Worm (Caenorhabditis elegans) whole organism, mixed stage, embryonic: Measurements from ENCODE around the gene F17C11.4.

Experiments used
- blmp-1 ChIP-seq: fragments of 150-350 bp; optimal IDR thresholded peaks from 2 replicates; lab custom pipeline; 2014; ENCODE audit warnings: missing biosample characterization, missing genetic modification characterization
- flh-1 ChIP-seq: fragments of 200-800 bp; sonication (Bioruptor generic); optimal IDR thresholded peaks from 2 replicates; lab custom pipeline; 2018; ENCODE audit warnings: mild to moderate bottlenecking, missing genetic modification characterization, moderate library complexity, missing compliant biosample characterization
- lin-13 ChIP-seq: fragments of 150-350 bp; optimal IDR thresholded peaks from 2 replicates; lab custom pipeline; 2014; ENCODE audit warnings: missing biosample characterization, missing genetic modification characterization
- lin-32 ChIP-seq: fragments of 200-800 bp; sonication (Bioruptor generic); optimal IDR thresholded peaks from 2 replicates; lab custom pipeline; 2018; ENCODE audit warnings: mild to moderate bottlenecking, missing genetic modification characterization, missing compliant biosample characterization
- mab-5 ChIP-seq: fragments of 150-350 bp; optimal IDR thresholded peaks from 2 replicates; lab custom pipeline; 2014; ENCODE audit warnings: missing biosample characterization, missing genetic modification characterization
- mep-1 ChIP-seq: fragments of 150-350 bp; optimal IDR thresholded peaks from 2 replicates; lab custom pipeline; 2017; ENCODE audit warnings: missing biosample characterization, missing genetic modification reagents, missing genetic modification characterization, inconsistent platforms
- mls-2 ChIP-seq: sonication (generic microtip); optimal IDR thresholded peaks from 2 replicates; lab custom pipeline; 2016; ENCODE audit warnings: mild to moderate bottlenecking, missing genetic modification characterization, moderate library complexity, missing compliant biosample characterization
- nhr-237 ChIP-seq: fragments of 150-350 bp; optimal IDR thresholded peaks from 2 replicates; lab custom pipeline; 2014; ENCODE audit warnings: missing biosample characterization, missing genetic modification characterization
- nhr-28 ChIP-seq: fragments of 150-350 bp; optimal IDR thresholded peaks from 2 replicates; lab custom pipeline; 2014; ENCODE audit warnings: missing biosample characterization, missing genetic modification characterization
- nhr-76 ChIP-seq: sonication (generic microtip); optimal IDR thresholded peaks from 2 replicates; lab custom pipeline; 2017; ENCODE audit warnings: missing biosample characterization, missing genetic modification characterization
- pha-4 ChIP-seq: fragments of 150-350 bp; optimal IDR thresholded peaks from 2 replicates; lab custom pipeline; 2018; ENCODE audit warnings: missing biosample characterization, missing genetic modification reagents, missing genetic modification characterization
- snpc-4 ChIP-seq: fragments of 150-350 bp; optimal IDR thresholded peaks from 2 replicates; lab custom pipeline; 2014; ENCODE audit warnings: missing biosample characterization, missing genetic modification characterization
- ztf-11 ChIP-seq: fragments of 150-350 bp; optimal IDR thresholded peaks from 2 replicates; lab custom pipeline; 2014; ENCODE audit warnings: missing biosample characterization, missing genetic modification characterization

DNA sequence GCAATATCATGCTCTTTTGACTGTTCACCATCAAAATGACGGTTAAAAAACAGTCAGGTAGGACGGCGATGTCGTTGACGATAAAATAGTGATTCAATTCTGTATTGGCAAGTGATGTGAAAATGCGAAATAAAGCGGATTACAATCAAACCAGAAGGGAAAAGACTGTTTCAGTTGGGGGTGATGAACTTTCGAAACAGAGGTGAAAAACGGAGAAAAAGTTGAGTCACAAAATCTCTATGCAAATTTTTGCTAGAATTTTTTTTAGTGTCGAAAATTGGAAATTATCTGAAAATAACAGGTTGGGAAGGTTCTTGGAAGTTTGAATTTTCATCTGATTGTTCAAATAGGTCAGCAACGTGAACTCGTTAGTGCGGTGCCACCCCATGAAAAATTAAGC lies 29.9 kb upstream of the F17C11.4 start, which contains the start of gene nas-31:
- TF ChIP-seq pha-4, result no peak
- no peak for TF ChIP-seq snpc-4 (tag; lab: Kevin White, UChicago)
- TF ChIP-seq ztf-11 (tag; lab: Kevin White, UChicago), result no peak
- TF ChIP-seq mep-1 (tag; lab: Kevin White, UChicago), result no peak
- no peak for TF ChIP-seq flh-1 (GFP tag; lab: Kevin White, UChicago)
- TF ChIP-seq lin-13, result no peak
- no peak for TF ChIP-seq nhr-237 (tag; lab: Kevin White, UChicago)
- TF ChIP-seq mab-5 (tag; lab: Kevin White, UChicago), result no peak
- no peak for TF ChIP-seq nhr-28
- no peak for TF ChIP-seq blmp-1 (tag; lab: Kevin White, UChicago)
- no peak for TF ChIP-seq mls-2
- TF ChIP-seq nhr-76, result no peak
- TF ChIP-seq lin-32 (GFP tag; lab: Kevin White, UChicago), result no peak
